Fruit fly (Drosophila melanogaster): ENCODE measurements around the gene MTA1-like.

Gene MTA1-like

dm6 chr3R:5658984-5659802, 10.7 kb upstream of the MTA1-like start (continued):
- no peak for TF ChIP-seq ATbp (GFP tag; optimal IDR thresholded peaks at IDR 0.05)
- 0 out of 3 replicates have a peak, but pooled peaks have one; percentile 10 for TF ChIP-seq ken (GFP tag; IDR thresholded peaks at IDR 0.05)
- TF ChIP-seq grau (tag; optimal IDR thresholded peaks at IDR 0.05): no peak
- TF ChIP-seq CG4730 (GFP tag; IDR thresholded peaks at IDR 0.05): no peak
- peak; percentile 36; the same call in 2 of the 3 replicates for TF ChIP-seq knrl (GFP tag; IDR thresholded peaks at IDR 0.05; ENCODE audit: partially characterized antibody)
- peak; percentile 35; the same call in 1 of the 2 replicates for TF ChIP-seq slbo (GFP tag; IDR thresholded peaks at IDR 0.05)
- TF ChIP-seq gcm (GFP tag; optimal IDR thresholded peaks at IDR 0.05): no peak
- TF ChIP-seq CG6689 (GFP tag; IDR thresholded peaks at IDR 0.05): 0 out of 2 replicates have a peak, but pooled peaks have one; percentile 5
- peak; percentile 36 for TF ChIP-seq CG2116 (GFP tag; optimal IDR thresholded peaks at IDR 0.05)
- peak; percentile 42; the same call in 1 of the 2 replicates for TF ChIP-seq CG9932 (GFP tag; IDR thresholded peaks at IDR 0.05)
- TF ChIP-seq E2f1 (GFP tag; IDR thresholded peaks at IDR 0.05): peak; percentile 24; the same call in 1 of the 2 replicates
- TF ChIP-seq bab2 (GFP tag; optimal IDR thresholded peaks at IDR 0.05): no peak
- peak; percentile 79 for TF ChIP-seq Neu2 (GFP tag; optimal IDR thresholded peaks at IDR 0.05; ENCODE audit: borderline replicate concordance)
- TF ChIP-seq zfh1 (GFP tag; IDR thresholded peaks at IDR 0.05): 0 out of 3 replicates have a peak, but pooled peaks have one; percentile 43
- TF ChIP-seq crp (GFP tag; optimal IDR thresholded peaks at IDR 0.05): peak in 1 of 2 experiments; percentile 20
- peak; percentile 87 for TF ChIP-seq phol (tag; optimal IDR thresholded peaks at IDR 0.05)
- peak; percentile 24 for TF ChIP-seq CG1603 (tag; optimal IDR thresholded peaks at IDR 0.05)
- no peak for TF ChIP-seq fd3F (GFP tag; optimal IDR thresholded peaks at IDR 0.05)
- TF ChIP-seq CG14050 (GFP tag; IDR thresholded peaks at IDR 0.05): no peak
- peak; percentile 78 for TF ChIP-seq Sry-δ (GFP tag; optimal IDR thresholded peaks at IDR 0.05)
- peak; percentile 19; the same call in 1 of the 4 replicates for TF ChIP-seq Gug (GFP tag; IDR thresholded peaks at IDR 0.05)
- TF ChIP-seq Eip74EF (GFP tag; optimal IDR thresholded peaks at IDR 0.05): peak in 1 of 2 experiments; percentile 15
- TF ChIP-seq nom (GFP tag; optimal IDR thresholded peaks at IDR 0.05): peak; percentile 4
- no peak for TF ChIP-seq trh (GFP tag; optimal IDR thresholded peaks at IDR 0.05)
- TF ChIP-seq MESR4 (GFP tag; optimal IDR thresholded peaks at IDR 0.05): peak; percentile 84
- TF ChIP-seq sna (GFP tag; IDR thresholded peaks at IDR 0.05; ENCODE audit: partially characterized antibody): peak; percentile 40; the same call in 1 of the 2 replicates
- TF ChIP-seq Ets65A (GFP tag): peak; percentile 81
- TF ChIP-seq Doc3 (GFP tag; IDR thresholded peaks at IDR 0.05; ENCODE audit: partially characterized antibody): no peak
- no peak for TF ChIP-seq CG3726 (GFP tag; IDR thresholded peaks at IDR 0.05)
- TF ChIP-seq sisA (GFP tag; IDR thresholded peaks at IDR 0.05): 0 out of 2 replicates have a peak, but pooled peaks have one; percentile 25
- no peak for TF ChIP-seq D19A (tag; optimal IDR thresholded peaks at IDR 0.05)
- no peak for TF ChIP-seq CG43689 (GFP tag; IDR thresholded peaks at IDR 0.05)
- peak in 1 of 2 experiments; percentile 97 for TF ChIP-seq Pdp1 (GFP tag; optimal IDR thresholded peaks at IDR 0.05)
- TF ChIP-seq D19B (GFP tag; optimal IDR thresholded peaks at IDR 0.05): no peak
- peak; percentile 24 for TF ChIP-seq D (optimal IDR thresholded peaks at IDR 0.05)
- no peak for TF ChIP-seq D (GFP tag; optimal IDR thresholded peaks at IDR 0.05)
- TF ChIP-seq unpg (GFP tag; optimal IDR thresholded peaks at IDR 0.05): no peak
- no peak for TF ChIP-seq ash1 (GFP tag; optimal IDR thresholded peaks at IDR 0.05)
- no peak for TF ChIP-seq Jarid2 (GFP tag; optimal IDR thresholded peaks at IDR 0.05)
- TF ChIP-seq CG17802 (tag; optimal IDR thresholded peaks at IDR 0.05): no peak
- TF ChIP-seq CG32532 (GFP tag; IDR thresholded peaks at IDR 0.05): peak; percentile 53
- TF ChIP-seq abd-A (tag; optimal IDR thresholded peaks at IDR 0.05): no peak
- no peak for TF ChIP-seq prd (optimal IDR thresholded peaks at IDR 0.05)
- TF ChIP-seq prd (GFP tag; IDR thresholded peaks at IDR 0.05): peak; percentile 15; the same call in 1 of the 3 replicates
- TF ChIP-seq CG12744 (GFP tag; optimal IDR thresholded peaks at IDR 0.05): no peak
- TF ChIP-seq tio (GFP tag; optimal IDR thresholded peaks at IDR 0.05): no peak
- no peak for TF ChIP-seq seq (GFP tag; IDR thresholded peaks at IDR 0.05)
- no peak for TF ChIP-seq B-H2 (GFP tag; optimal IDR thresholded peaks at IDR 0.05)
